Worm (Caenorhabditis elegans) whole organism, L4 larva: ENCODE data around the gene K09C4.7.

Source experiments
- F26F4.8 ChIP-seq: fragments of 200-800 bp; sonication (Bioruptor generic); conservative IDR thresholded peaks from 2 replicates; pipeline ENCODE4 v1.3.6; 2022; ENCODE audit warnings: missing genetic modification characterization, missing compliant biosample characterization
- T20F7.1 ChIP-seq: fragments of 200-800 bp; sonication (Bioruptor generic); optimal IDR thresholded peaks from 2 replicates; lab custom pipeline; 2018; ENCODE audit warnings: mild to moderate bottlenecking, missing genetic modification characterization, missing compliant biosample characterization
- Y75B8A.6 ChIP-seq: fragments of 200-800 bp; sonication (Bioruptor generic); IDR thresholded peaks from 2 replicates; pipeline ENCODE4 v1.3.6; 2022; ENCODE audit warnings: missing genetic modification reagents, missing genetic modification characterization, missing compliant biosample characterization
- aha-1 ChIP-seq: fragments of 150-350 bp; peaks from one replicate; lab custom pipeline; 2014; ENCODE audit warnings: missing biosample characterization, missing genetic modification characterization
- ceh-32 ChIP-seq: sonication (generic microtip); optimal IDR thresholded peaks from 2 replicates; lab custom pipeline; 2016; ENCODE audit warnings: mild to moderate bottlenecking, missing genetic modification characterization, missing compliant biosample characterization; ENCODE audit not compliant: poor library complexity
- ceh-44 ChIP-seq: fragments of 200-800 bp; sonication (Bioruptor generic); IDR thresholded peaks from 2 replicates; pipeline ENCODE4 v1.3.6; 2022; ENCODE audit warnings: missing genetic modification reagents, missing genetic modification characterization, missing compliant biosample characterization
- ceh-62 ChIP-seq: sonication (generic microtip); optimal IDR thresholded peaks from 2 replicates; lab custom pipeline; 2017; ENCODE audit warnings: missing biosample characterization, missing genetic modification characterization
- ctbp-1 ChIP-seq: fragments of 200-800 bp; sonication (Bioruptor generic); IDR thresholded peaks from 2 replicates; pipeline ENCODE4 v1.3.6; 2022; ENCODE audit warnings: missing genetic modification reagents, missing genetic modification characterization, missing compliant biosample characterization
- daf-16 ChIP-seq, 3 experiments: sonication (generic microtip); optimal IDR thresholded peaks; 2 replicates each; lab custom pipeline; 2016 to 2017; ENCODE audit warnings: missing genetic modification characterization in 3 of 3, missing genetic modification reagents in 3 of 3, mild to moderate bottlenecking in 2 of 3, missing compliant biosample characterization in 2 of 3, missing biosample characterization in 1 of 3, moderate library complexity in 1 of 3
- daf-8 ChIP-seq: fragments of 200-800 bp; sonication (Bioruptor generic); IDR thresholded peaks from 2 replicates; pipeline ENCODE4 v1.3.6; 2022; ENCODE audit warnings: missing genetic modification characterization, missing compliant biosample characterization
- dmd-6 ChIP-seq: fragments of 200-800 bp; sonication (Bioruptor generic); IDR thresholded peaks from 2 replicates; pipeline ENCODE4 v1.3.6; 2022; ENCODE audit warnings: missing genetic modification reagents, missing genetic modification characterization, missing compliant biosample characterization
- dmd-8 ChIP-seq: fragments of 200-800 bp; sonication (Bioruptor generic); IDR thresholded peaks from 2 replicates; pipeline ENCODE4 v1.3.6; 2022; ENCODE audit warnings: missing genetic modification characterization, missing compliant biosample characterization
- duxl-1 ChIP-seq: sonication (generic microtip); optimal IDR thresholded peaks from 2 replicates; lab custom pipeline; 2016; ENCODE audit warnings: mild to moderate bottlenecking, missing genetic modification characterization, moderate library complexity, missing compliant biosample characterization; ENCODE audit not compliant: poor library complexity
- dve-1 ChIP-seq: sonication (generic microtip); optimal IDR thresholded peaks from 2 replicates; lab custom pipeline; 2017; ENCODE audit warnings: antibody characterized with exemption, mild to moderate bottlenecking, missing genetic modification characterization, missing compliant biosample characterization; ENCODE audit not compliant: insufficient read depth
- gei-8 ChIP-seq: fragments of 200-800 bp; sonication (Bioruptor generic); optimal IDR thresholded peaks from 2 replicates; lab custom pipeline; 2018; ENCODE audit warnings: mild to moderate bottlenecking, missing genetic modification characterization, missing compliant biosample characterization
- hlh-11 ChIP-seq: fragments of 200-800 bp; sonication (Bioruptor generic); optimal IDR thresholded peaks from 2 replicates; lab custom pipeline; 2018; ENCODE audit warnings: mild to moderate bottlenecking, missing genetic modification characterization, missing compliant biosample characterization
- jun-1 ChIP-seq: fragments of 150-350 bp; optimal IDR thresholded peaks from 2 replicates; lab custom pipeline; 2014; ENCODE audit warnings: missing biosample characterization, missing genetic modification reagents, missing genetic modification characterization
- lin-39 ChIP-seq: fragments of 150-350 bp; optimal IDR thresholded peaks from 2 replicates; lab custom pipeline; 2014; ENCODE audit warnings: missing biosample characterization, missing genetic modification reagents, missing genetic modification characterization
- lsy-2 ChIP-seq, 2 experiments: fragments of 150-350 bp in 1 of 2; sonication (generic microtip) in 1 of 2; optimal IDR thresholded peaks; 2 replicates each; lab custom pipeline; 2014 to 2017; ENCODE audit warnings: missing biosample characterization in 2 of 2, missing genetic modification characterization in 2 of 2
- madf-5 ChIP-seq, 2 experiments: fragments of 200-800 bp; sonication (Bioruptor generic); IDR thresholded peaks; 2 replicates each; pipeline ENCODE4 v1.3.6; 2022; ENCODE audit warnings: missing compliant biosample characterization in 2 of 2, missing genetic modification characterization in 2 of 2
- mdl-1 ChIP-seq, 2 experiments: fragments of 150-350 bp in 1 of 2; sonication (generic microtip) in 1 of 2; optimal IDR thresholded peaks; 2 replicates each; lab custom pipeline; 2014 to 2017; ENCODE audit warnings: missing biosample characterization in 2 of 2, missing genetic modification characterization in 2 of 2
- mxl-2 ChIP-seq: fragments of 200-800 bp; sonication (Bioruptor generic); conservative IDR thresholded peaks from 2 replicates; pipeline ENCODE4 v1.3.6; 2022; ENCODE audit warnings: missing genetic modification reagents, missing genetic modification characterization, missing compliant biosample characterization
- mxl-3 ChIP-seq: fragments of 200-800 bp; sonication (Bioruptor generic); optimal IDR thresholded peaks from 2 replicates; lab custom pipeline; 2018; ENCODE audit warnings: mild to moderate bottlenecking, missing genetic modification characterization, missing compliant biosample characterization
- nhr-102 ChIP-seq: sonication (generic microtip); optimal IDR thresholded peaks from 2 replicates; lab custom pipeline; 2016; ENCODE audit warnings: mild to moderate bottlenecking, missing genetic modification characterization, moderate library complexity, missing compliant biosample characterization
- nhr-28 ChIP-seq: fragments of 150-350 bp; optimal IDR thresholded peaks from 2 replicates; lab custom pipeline; 2014; ENCODE audit warnings: missing biosample characterization, missing genetic modification characterization
- nhr-41 ChIP-seq: fragments of 200-800 bp; sonication (Bioruptor generic); IDR thresholded peaks from 2 replicates; pipeline ENCODE4 v1.3.6; 2022; ENCODE audit warnings: missing genetic modification reagents, missing genetic modification characterization, missing compliant biosample characterization
- nhr-48 ChIP-seq: sonication (generic microtip); optimal IDR thresholded peaks from 2 replicates; lab custom pipeline; 2016; ENCODE audit warnings: mild to moderate bottlenecking, missing genetic modification characterization, missing compliant biosample characterization
- nhr-76 ChIP-seq: fragments of 150-350 bp; optimal IDR thresholded peaks from 2 replicates; lab custom pipeline; 2014; ENCODE audit warnings: missing biosample characterization, missing genetic modification characterization
- nhr-77 ChIP-seq: fragments of 150-350 bp; optimal IDR thresholded peaks from 2 replicates; lab custom pipeline; 2014; ENCODE audit warnings: missing biosample characterization, missing genetic modification characterization
- pha-4 ChIP-seq, 2 experiments: fragments of 150-350 bp in 1 of 2; fragments of 200-800 bp in 1 of 2; sonication (Bioruptor generic) in 1 of 2; IDR thresholded peaks in 1 of 2; optimal IDR thresholded peaks in 1 of 2; 2 replicates each; pipeline versions ENCODE4 v1.3.6 to Lab custom; 2014 to 2022; ENCODE audit warnings: missing genetic modification characterization in 2 of 2, missing genetic modification reagents in 2 of 2, missing biosample characterization in 1 of 2, missing compliant biosample characterization in 1 of 2
- php-3 ChIP-seq: fragments of 200-800 bp; sonication (Bioruptor generic); IDR thresholded peaks from 2 replicates; pipeline ENCODE4 v1.3.6; 2022; ENCODE audit warnings: missing genetic modification reagents, missing genetic modification characterization, missing compliant biosample characterization
- pqm-1 ChIP-seq: sonication (generic microtip); optimal IDR thresholded peaks from 2 replicates; lab custom pipeline; 2017; ENCODE audit warnings: missing biosample characterization, missing genetic modification characterization
- spr-1 ChIP-seq: sonication (generic microtip); optimal IDR thresholded peaks from 2 replicates; lab custom pipeline; 2016; ENCODE audit warnings: mild to moderate bottlenecking, missing genetic modification characterization, missing compliant biosample characterization
- tra-1 ChIP-seq: fragments of 200-800 bp; sonication (Bioruptor generic); IDR thresholded peaks from 2 replicates; pipeline ENCODE4 v1.3.6; 2022; ENCODE audit warnings: missing genetic modification reagents, missing genetic modification characterization, missing compliant biosample characterization
- unc-62 ChIP-seq, 3 experiments: fragments of 150-350 bp in 1 of 3; sonication (generic microtip); optimal IDR thresholded peaks in 2 of 3; peaks in 1 of 3; 1 replicate in 1 of 3; 2 replicates in 2 of 3; lab custom pipeline; 2014 to 2017; ENCODE audit warnings: missing biosample characterization in 3 of 3, missing genetic modification characterization in 3 of 3, missing genetic modification reagents in 3 of 3, missing genotype in 1 of 3

K09C4.7 gene

ce11 chrX:3283189-3283588 is 10.5 kb downstream of the K09C4.7 start (continued):
- TF ChIP-seq mxl-3 (GFP tag; lab: Kevin White, UChicago) (no peak), dmd-6 (GFP tag; lab: Robert Waterston, UW) (peak; percentile 58), ceh-32 (tag; lab: Kevin White, UChicago) (no peak), pha-4 (GFP tag; IDR thresholded peaks at IDR 0.05; lab: Robert Waterston, UW) (no peak), pha-4 (tag; optimal IDR thresholded peaks at IDR 0.05; lab: Kevin White, UChicago) (no peak), duxl-1 (tag; lab: Kevin White, UChicago) (no peak), dve-1 (tag; lab: Kevin White, UChicago) (peak; percentile 29), gei-8 (GFP tag; lab: Kevin White, UChicago) (no peak), F26F4.8 (GFP tag; lab: Robert Waterston, UW) (no peak), mxl-2 (no peak), jun-1 (tag; lab: Kevin White, UChicago) (no peak), nhr-102 (tag; lab: Kevin White, UChicago) (no peak), ceh-44 (no peak), madf-5 (GFP tag; IDR thresholded peaks at IDR 0.05; lab: Robert Waterston, UW) (no peak), unc-62 (GFP tag; optimal IDR thresholded peaks at IDR 0.05 in 1 of 2; lab: Kevin White, UChicago) (no peak), unc-62 (tag; optimal IDR thresholded peaks at IDR 0.05; lab: Kevin White, UChicago) (no peak), lin-39 (tag; lab: Kevin White, UChicago) (no peak), daf-16 (GFP tag; optimal IDR thresholded peaks at IDR 0.05; lab: Kevin White, UChicago) (no peak), daf-16 (tag; optimal IDR thresholded peaks at IDR 0.05; lab: Kevin White, UChicago) (peak; percentile 69), nhr-28 (tag; lab: Kevin White, UChicago) (peak; percentile 5), spr-1 (tag; lab: Kevin White, UChicago) (no peak), T20F7.1 (no peak), aha-1 (tag; lab: Kevin White, UChicago) (peak; percentile 73), daf-8 (GFP tag; lab: Robert Waterston, UW) (no peak), Y75B8A.6 (no peak), nhr-48 (tag; lab: Kevin White, UChicago) (peak; percentile 42), ctbp-1 (GFP tag; lab: Robert Waterston, UW) (no peak)

- peak; percentile 18; the same call in 1 of the 2 replicates for TF ChIP-seq dmd-6 (GFP tag; lab: Robert Waterston, UW)
- TF ChIP-seq daf-16 (GFP tag; optimal IDR thresholded peaks at IDR 0.05; lab: Kevin White, UChicago): no peak
- peak; percentile 95 for TF ChIP-seq daf-16 (tag; optimal IDR thresholded peaks at IDR 0.05; lab: Kevin White, UChicago)
- no peak for TF ChIP-seq nhr-41
- no peak for TF ChIP-seq lsy-2 (tag; optimal IDR thresholded peaks at IDR 0.05; lab: Kevin White, UChicago)
- TF ChIP-seq dve-1 (tag; lab: Kevin White, UChicago): peak; percentile 19
- TF ChIP-seq ceh-62 (tag; lab: Kevin White, UChicago): no peak
- peak; percentile 54; the same call in 1 of the 2 replicates for TF ChIP-seq php-3
Observed at ce11 chrX:3284967-3285366, 12.3 kb downstream of the K09C4.7 start.

- TF ChIP-seq pqm-1 (peak; percentile 72), dve-1 (tag; lab: Kevin White, UChicago) (peak; percentile 55), nhr-28 (tag; lab: Kevin White, UChicago) (peak; percentile 85), dmd-6 (GFP tag; lab: Robert Waterston, UW) (peak; percentile 69), mdl-1 (tag; optimal IDR thresholded peaks at IDR 0.05; lab: Kevin White, UChicago) (peak in 1 of 2 experiments; percentile 43), tra-1 (GFP tag; lab: Robert Waterston, UW) (no peak), nhr-77 (tag; lab: Kevin White, UChicago) (peak; percentile 20), daf-16 (GFP tag; optimal IDR thresholded peaks at IDR 0.05; lab: Kevin White, UChicago) (no peak), daf-16 (tag; optimal IDR thresholded peaks at IDR 0.05; lab: Kevin White, UChicago) (peak; percentile 53), nhr-76 (tag; lab: Kevin White, UChicago) (no peak), spr-1 (tag; lab: Kevin White, UChicago) (no peak), dmd-8 (GFP tag; lab: Robert Waterston, UW) (no peak), hlh-11 (tag; lab: Kevin White, UChicago) (peak; percentile 58), aha-1 (tag; lab: Kevin White, UChicago) (peak; percentile 67)
Observed at ce11 chrX:3285448-3285847, 12.8 kb downstream of the K09C4.7 start.
